Fruit fly (Drosophila melanogaster) whole organism, embryonic: ENCODE measurements around the gene Cyp313a2.
A peak's percentile ranks its signal among the peaks of the same experiment; 100 is the strongest.

Experiments used
- Atf-2 ChIP-seq: fragments of 200-800 bp; sonication (Bioruptor generic); optimal IDR thresholded peaks from 2 replicates; lab custom pipeline; 2016; ENCODE audit warnings: missing biosample characterization, missing genetic modification characterization
- CG10959 ChIP-seq: fragments of 200-800 bp; sonication (Bioruptor generic); IDR thresholded peaks from 2 replicates; pipeline ENCODE4 v1.3.6; 2022; ENCODE audit warnings: missing biosample characterization, missing genetic modification characterization
- CG11247 ChIP-seq: fragments of 200-800 bp; sonication (Bioruptor generic); IDR thresholded peaks from 2 replicates; pipeline ENCODE4 v1.3.6; 2022; ENCODE audit warnings: missing biosample characterization, missing genetic modification characterization
- CG11398 ChIP-seq: fragments of 200-800 bp; sonication (Bioruptor generic); optimal IDR thresholded peaks from 2 replicates; lab custom pipeline; 2016; ENCODE audit warnings: missing biosample characterization, missing genetic modification characterization
- CG12659 ChIP-seq: fragments of 200-800 bp; sonication (Bioruptor generic); optimal IDR thresholded peaks from 3 replicates; lab custom pipeline; 2017; ENCODE audit warnings: mild to moderate bottlenecking, missing biosample characterization, missing genetic modification reagents, missing genetic modification characterization
- CG13894 ChIP-seq: fragments of 200-800 bp; sonication (Bioruptor generic); optimal IDR thresholded peaks from 3 replicates; lab custom pipeline; 2018; ENCODE audit warnings: missing biosample characterization, mild to moderate bottlenecking, missing genetic modification characterization, moderate library complexity
- CG17568 ChIP-seq: fragments of 200-800 bp; sonication (Bioruptor generic); optimal IDR thresholded peaks from 2 replicates; lab custom pipeline; 2018; ENCODE audit warnings: missing biosample characterization, mild to moderate bottlenecking, missing genetic modification characterization, moderate library complexity
- CG18011 ChIP-seq: fragments of 200-800 bp; sonication (Bioruptor generic); optimal IDR thresholded peaks from 2 replicates; lab custom pipeline; 2017; ENCODE audit warnings: missing biosample characterization, missing genetic modification characterization, mild to moderate bottlenecking, moderate library complexity, missing genotype
- CG1832 ChIP-seq: fragments of 200-800 bp; sonication (Bioruptor generic); optimal IDR thresholded peaks from 2 replicates; lab custom pipeline; 2017; ENCODE audit warnings: missing biosample characterization, mild to moderate bottlenecking, missing genetic modification characterization, inconsistent platforms
- CG3847 ChIP-seq: fragments of 200-800 bp; sonication (Bioruptor generic); IDR thresholded peaks from 2 replicates; pipeline ENCODE4 v1.3.6; 2022; ENCODE audit warnings: missing biosample characterization, missing genetic modification characterization
- CG4617 ChIP-seq: fragments of 200-800 bp; sonication (Bioruptor generic); optimal IDR thresholded peaks from 3 replicates; lab custom pipeline; 2016; ENCODE audit warnings: missing biosample characterization, missing genetic modification characterization, borderline replicate concordance
- CG8089 ChIP-seq: fragments of 200-800 bp; sonication (Bioruptor generic); optimal IDR thresholded peaks from 3 replicates; lab custom pipeline; 2016; ENCODE audit warnings: missing biosample characterization, missing genetic modification characterization
- CG8765 ChIP-seq: fragments of 200-800 bp; sonication (Bioruptor generic); IDR thresholded peaks from 2 replicates; pipeline ENCODE4 v1.3.6; 2022; ENCODE audit warnings: missing biosample characterization, missing genetic modification characterization
- Camta ChIP-seq: fragments of 200-800 bp; sonication (Bioruptor generic); optimal IDR thresholded peaks from 2 replicates; lab custom pipeline; 2016; ENCODE audit warnings: missing biosample characterization, missing genetic modification characterization
- D ChIP-seq, 2 experiments: fragments of 200-800 bp in 1 of 2; fragments of >200 bp in 1 of 2; sonication (Bioruptor generic) in 1 of 2; optimal IDR thresholded peaks; 2 replicates in 1 of 2; 3 replicates in 1 of 2; lab custom pipeline; 2017; ENCODE audit warnings: mild to moderate bottlenecking in 1 of 2, missing biosample characterization in 1 of 2, missing genetic modification characterization in 1 of 2, missing genetic modification reagents in 1 of 2
- Dref ChIP-seq: fragments of 200-800 bp; sonication (Bioruptor generic); IDR thresholded peaks from 2 replicates; pipeline ENCODE4 v1.3.6; 2022; ENCODE audit warnings: missing biosample characterization, missing genetic modification characterization
- Hand ChIP-seq: fragments of 200-800 bp; sonication (Bioruptor generic); optimal IDR thresholded peaks from 2 replicates; lab custom pipeline; 2017; ENCODE audit warnings: mild to moderate bottlenecking, missing biosample characterization, missing genetic modification reagents, missing genetic modification characterization
- HmgD ChIP-seq: fragments of 200-800 bp; sonication (Bioruptor generic); optimal IDR thresholded peaks from 3 replicates; lab custom pipeline; 2016; ENCODE audit warnings: missing biosample characterization, missing genetic modification characterization
- Jarid2 ChIP-seq: fragments of 200-800 bp; sonication (Bioruptor generic); optimal IDR thresholded peaks from 3 replicates; lab custom pipeline; 2017; ENCODE audit warnings: mild to moderate bottlenecking, missing biosample characterization, missing genetic modification reagents, missing genetic modification characterization
- Nf-YC ChIP-seq: fragments of 200-800 bp; optimal IDR thresholded peaks from 3 replicates; lab custom pipeline; 2019; ENCODE audit warnings: missing biosample characterization, mild to moderate bottlenecking, missing genetic modification characterization, moderate library complexity
- Poxn ChIP-seq: fragments of 200-800 bp; sonication (Bioruptor generic); IDR thresholded peaks from 2 replicates; pipeline ENCODE4 v1.3.6; 2022; ENCODE audit warnings: missing biosample characterization, missing genetic modification characterization
- Spps ChIP-seq: fragments of 200-800 bp; sonication (Bioruptor generic); optimal IDR thresholded peaks from 2 replicates; lab custom pipeline; 2018; ENCODE audit warnings: missing biosample characterization, mild to moderate bottlenecking, missing genetic modification characterization
- Ssrp ChIP-seq: fragments of 200-800 bp; sonication (Bioruptor generic); optimal IDR thresholded peaks from 2 replicates; lab custom pipeline; 2018; ENCODE audit warnings: missing biosample characterization, mild to moderate bottlenecking, missing genetic modification characterization, moderate library complexity
- Xrp1 ChIP-seq: fragments of 200-800 bp; sonication (Bioruptor generic); IDR thresholded peaks from 2 replicates; pipeline ENCODE4 v1.3.6; 2022; ENCODE audit warnings: missing biosample characterization, missing genetic modification characterization
- bbx ChIP-seq: fragments of 200-800 bp; sonication (Bioruptor generic); IDR thresholded peaks from 2 replicates; pipeline ENCODE4 v1.3.6; 2022; ENCODE audit warnings: missing biosample characterization, missing genetic modification characterization; ENCODE audit not compliant: partially characterized antibody
- cato ChIP-seq: fragments of 200-800 bp; sonication (Bioruptor generic); optimal IDR thresholded peaks from 2 replicates; lab custom pipeline; 2016; ENCODE audit warnings: missing biosample characterization, missing genetic modification characterization, borderline replicate concordance
- corto ChIP-seq: fragments of 200-800 bp; sonication (Bioruptor generic); optimal IDR thresholded peaks from 2 replicates; lab custom pipeline; 2016; ENCODE audit warnings: missing biosample characterization, mild to moderate bottlenecking, missing genetic modification characterization, moderate library complexity
- dati ChIP-seq: fragments of 200-800 bp; sonication (Bioruptor generic); IDR thresholded peaks from 2 replicates; pipeline ENCODE4 v1.3.6; 2022; ENCODE audit warnings: missing biosample characterization, missing genetic modification characterization
- disco-r ChIP-seq: fragments of 200-800 bp; sonication (Bioruptor generic); optimal IDR thresholded peaks from 2 replicates; lab custom pipeline; 2016; ENCODE audit warnings: missing biosample characterization, missing genetic modification characterization
- eve ChIP-seq, 2 experiments: fragments of >200 bp; optimal IDR thresholded peaks; 2 replicates each; lab custom pipeline; 2017; ENCODE audit warnings: missing biosample characterization in 2 of 2, missing genetic modification characterization in 2 of 2
- ftz-f1 ChIP-seq: fragments of 200-800 bp; sonication (Bioruptor generic); optimal IDR thresholded peaks from 2 replicates; lab custom pipeline; 2016; ENCODE audit warnings: missing biosample characterization, missing genetic modification characterization
- fu2 ChIP-seq: fragments of 200-800 bp; sonication (Bioruptor generic); optimal IDR thresholded peaks from 2 replicates; lab custom pipeline; 2016; ENCODE audit warnings: missing biosample characterization, missing genetic modification characterization
- gfzf ChIP-seq: fragments of 200-800 bp; sonication (Bioruptor generic); optimal IDR thresholded peaks from 2 replicates; lab custom pipeline; 2016; ENCODE audit warnings: missing biosample characterization, mild to moderate bottlenecking, missing genetic modification characterization, moderate library complexity
- grau ChIP-seq: fragments of 200-800 bp; optimal IDR thresholded peaks from 3 replicates; lab custom pipeline; 2019; ENCODE audit warnings: missing biosample characterization, mild to moderate bottlenecking, missing genetic modification characterization, moderate library complexity
- kay ChIP-seq: fragments of 200-800 bp; sonication (Bioruptor generic); optimal IDR thresholded peaks from 2 replicates; lab custom pipeline; 2016; ENCODE audit warnings: missing biosample characterization, missing genetic modification characterization
- klu ChIP-seq: fragments of 200-800 bp; sonication (Bioruptor generic); IDR thresholded peaks from 2 replicates; pipeline ENCODE4 v1.3.6; 2022; ENCODE audit warnings: missing biosample characterization, missing genetic modification characterization
- org-1 ChIP-seq: fragments of 200-800 bp; sonication (Bioruptor generic); optimal IDR thresholded peaks from 2 replicates; lab custom pipeline; 2017; ENCODE audit warnings: missing biosample characterization, missing genetic modification characterization
- pum ChIP-seq: fragments of 200-800 bp; sonication (Bioruptor generic); optimal IDR thresholded peaks from 2 replicates; lab custom pipeline; 2016; ENCODE audit warnings: missing biosample characterization, missing genetic modification characterization
- repo ChIP-seq: fragments of 200-800 bp; sonication (Bioruptor generic); optimal IDR thresholded peaks from 2 replicates; lab custom pipeline; 2016; ENCODE audit warnings: missing biosample characterization, missing genetic modification characterization
- row ChIP-seq: fragments of 200-800 bp; sonication (Bioruptor generic); IDR thresholded peaks from 3 replicates; pipeline ENCODE4 v1.3.6; 2022; ENCODE audit warnings: missing biosample characterization, missing genetic modification characterization
- salm ChIP-seq: fragments of 200-800 bp; sonication (Bioruptor generic); optimal IDR thresholded peaks from 2 replicates; lab custom pipeline; 2018; ENCODE audit warnings: missing biosample characterization, mild to moderate bottlenecking, missing genetic modification characterization
- ssp ChIP-seq: fragments of 200-800 bp; sonication (Bioruptor generic); IDR thresholded peaks from 2 replicates; pipeline ENCODE4 v1.3.6; 2022; ENCODE audit warnings: missing biosample characterization, missing genetic modification characterization
- tll ChIP-seq, 2 experiments: fragments of 200-800 bp in 1 of 2; fragments of >200 bp in 1 of 2; sonication (Bioruptor generic) in 1 of 2; optimal IDR thresholded peaks; 2 replicates each; lab custom pipeline; 2017 to 2019; ENCODE audit warnings: missing biosample characterization in 2 of 2, missing genetic modification characterization in 2 of 2, mild to moderate bottlenecking in 1 of 2, moderate library complexity in 1 of 2
- tna ChIP-seq: fragments of 200-800 bp; sonication (Bioruptor generic); IDR thresholded peaks from 2 replicates; pipeline ENCODE4 v1.3.6; 2022; ENCODE audit warnings: missing biosample characterization, missing genetic modification characterization; ENCODE audit not compliant: partially characterized antibody
- vfl ChIP-seq: fragments of 200-800 bp; sonication (Bioruptor generic); optimal IDR thresholded peaks from 2 replicates; lab custom pipeline; 2016; ENCODE audit warnings: missing biosample characterization, missing genetic modification characterization
- zen2 ChIP-seq: fragments of 200-800 bp; sonication (Bioruptor generic); IDR thresholded peaks from 3 replicates; pipeline ENCODE4 v1.3.6; 2022; ENCODE audit warnings: missing biosample characterization, missing genetic modification characterization; ENCODE audit not compliant: partially characterized antibody
- zfh1 ChIP-seq: fragments of 200-800 bp; sonication (Bioruptor generic); IDR thresholded peaks from 3 replicates; pipeline ENCODE4 v1.3.6; 2022; ENCODE audit warnings: missing biosample characterization, missing genetic modification characterization

Cyp313a2 gene

dm6 chr3R:12279019-12279418, 42.3 kb upstream of the Cyp313a2 start (continued):
- TF ChIP-seq CG8765 (GFP tag; lab: Robert Waterston, UW), result no peak
- no peak for TF ChIP-seq Camta
- no peak for TF ChIP-seq Xrp1
- no peak for TF ChIP-seq ssp (GFP tag; lab: Robert Waterston, UW)
- TF ChIP-seq eve (GFP tag; optimal IDR thresholded peaks at IDR 0.05; lab: Kevin White, UChicago), result no peak
- TF ChIP-seq bbx (GFP tag; lab: Robert Waterston, UW), result peak; percentile 30; the same call in 1 of the 2 replicates
- no peak for TF ChIP-seq repo (GFP tag; lab: Kevin White, UChicago)
- TF ChIP-seq row (GFP tag; lab: Robert Waterston, UW), result no peak
- TF ChIP-seq corto, result no peak
- TF ChIP-seq CG17568 (GFP tag; lab: Kevin White, UChicago), result no peak
- no peak for TF ChIP-seq vfl (GFP tag; lab: Kevin White, UChicago)
- TF ChIP-seq Jarid2 (GFP tag; lab: Kevin White, UChicago), result peak; percentile 63
- TF ChIP-seq Nf-YC (tag; lab: Kevin White, UChicago), result peak; percentile 97
- no peak for TF ChIP-seq tll (GFP tag; optimal IDR thresholded peaks at IDR 0.05; lab: Kevin White, UChicago)
- peak; percentile 59 for TF ChIP-seq ftz-f1 (GFP tag; lab: Kevin White, UChicago)
- no peak for TF ChIP-seq disco-r (GFP tag; lab: Kevin White, UChicago)
- no peak for TF ChIP-seq pum (GFP tag; lab: Kevin White, UChicago)
- TF ChIP-seq salm (tag; lab: Kevin White, UChicago), result no peak
- no peak for TF ChIP-seq dati (GFP tag; lab: Robert Waterston, UW)
- TF ChIP-seq zen2 (GFP tag; lab: Robert Waterston, UW), result 0 out of 3 replicates have a peak, but pooled peaks have one; percentile 34
- TF ChIP-seq CG3847 (GFP tag; lab: Robert Waterston, UW), result no peak
- no peak for TF ChIP-seq Hand (GFP tag; lab: Kevin White, UChicago)
- TF ChIP-seq CG1832, result peak; percentile 61
- TF ChIP-seq cato (GFP tag; lab: Kevin White, UChicago), result no peak
- TF ChIP-seq HmgD, result no peak
- TF ChIP-seq tna (GFP tag; lab: Robert Waterston, UW), result no peak
- TF ChIP-seq CG8089 (GFP tag; lab: Kevin White, UChicago), result no peak
- TF ChIP-seq Dref (GFP tag; lab: Robert Waterston, UW), result no peak
- no peak for TF ChIP-seq gfzf (GFP tag; lab: Kevin White, UChicago)
- TF ChIP-seq fu2, result no peak
- TF ChIP-seq CG4617, result no peak
- no peak for TF ChIP-seq org-1 (GFP tag; lab: Kevin White, UChicago)
- TF ChIP-seq CG11398 (GFP tag; lab: Kevin White, UChicago), result no peak

dm6 chr3R:12272826-12273225, 36.1 kb upstream of the Cyp313a2 start, which contains the start of gene Sfp87B:
Gene Sfp87B, plus strand, starts transcription at chr3R:12273126.
- no peak for TF ChIP-seq Ssrp (tag; lab: Kevin White, UChicago)
- no peak for TF ChIP-seq CG13894
- TF ChIP-seq kay (GFP tag; lab: Kevin White, UChicago), result no peak
- no peak for TF ChIP-seq Spps (tag; lab: Kevin White, UChicago)
- TF ChIP-seq grau (tag; lab: Kevin White, UChicago), result no peak
- TF ChIP-seq CG18011, result no peak
- no peak for TF ChIP-seq CG12659 (GFP tag; lab: Kevin White, UChicago)
- no peak for TF ChIP-seq CG8765 (GFP tag; lab: Robert Waterston, UW)
- TF ChIP-seq Poxn (GFP tag; lab: Robert Waterston, UW), result no peak
- TF ChIP-seq zfh1, result no peak
- TF ChIP-seq D (optimal IDR thresholded peaks at IDR 0.05; lab: Kevin White, UChicago), result no peak
- TF ChIP-seq D (GFP tag; optimal IDR thresholded peaks at IDR 0.05; lab: Kevin White, UChicago), result no peak
- TF ChIP-seq klu, result no peak
- TF ChIP-seq Atf-2, result no peak
- no peak for TF ChIP-seq CG11247 (GFP tag; lab: Robert Waterston, UW)
- TF ChIP-seq CG10959 (GFP tag; lab: Robert Waterston, UW), result no peak
